Fruit fly (Drosophila melanogaster): ENCODE results near the gene sturkopf.

sturkopf gene

DNA sequence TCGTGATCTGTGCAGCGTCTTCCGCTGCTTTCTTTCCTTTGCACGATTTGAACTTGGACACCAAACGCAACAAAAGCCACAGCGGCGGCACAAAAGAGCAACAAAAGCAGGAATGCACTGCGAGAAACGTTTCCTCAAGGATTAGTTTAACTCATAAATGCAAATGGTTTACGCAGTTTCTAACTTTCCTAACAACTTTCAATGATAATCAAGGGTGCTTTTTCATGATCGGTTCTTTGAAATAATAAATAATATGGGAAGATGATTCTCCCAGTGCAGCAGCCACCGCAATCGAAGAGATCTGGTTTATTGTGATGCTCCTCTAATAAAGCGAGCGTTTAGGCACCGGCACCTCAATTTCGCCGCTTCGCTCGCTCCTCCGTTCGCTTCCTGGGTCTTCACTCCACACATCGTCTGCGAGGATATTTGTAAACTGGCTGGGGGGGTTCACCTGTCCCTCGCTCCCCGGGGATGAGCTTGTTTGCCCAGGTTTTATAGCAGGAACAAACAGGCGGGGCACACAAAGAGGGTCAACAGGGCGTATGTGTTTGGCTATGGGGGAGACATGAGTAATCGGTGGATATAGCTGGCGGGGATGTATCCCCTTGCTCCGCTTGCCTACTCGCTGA lies 6.0 kb upstream of the sturkopf start (continued):
- TF ChIP-seq CG7839 (tag; optimal IDR thresholded peaks at IDR 0.05), result peak; percentile 79
- TF ChIP-seq gro (GFP tag; optimal IDR thresholded peaks at IDR 0.05), result no peak
- TF ChIP-seq br (optimal IDR thresholded peaks at IDR 0.05), result no peak
- TF ChIP-seq seq (GFP tag; IDR thresholded peaks at IDR 0.05), result peak; percentile 58; the same call in 1 of the 2 replicates
- no peak for TF ChIP-seq Neu2 (GFP tag; optimal IDR thresholded peaks at IDR 0.05; ENCODE audit: borderline replicate concordance)
- TF ChIP-seq CG6272 (GFP tag; IDR thresholded peaks at IDR 0.05), result peak; percentile 66
- peak; percentile 90 for TF ChIP-seq zfh1 (GFP tag; IDR thresholded peaks at IDR 0.05)
- TF ChIP-seq CG1792 (GFP tag; optimal IDR thresholded peaks at IDR 0.05), result peak; percentile 52
- TF ChIP-seq chm (GFP tag; IDR thresholded peaks at IDR 0.05), result peak; percentile 73
- TF ChIP-seq Dll (GFP tag; IDR thresholded peaks at IDR 0.05; ENCODE audit: partially characterized antibody), result no peak
- TF ChIP-seq CG33213 (GFP tag; optimal IDR thresholded peaks at IDR 0.05), result peak; percentile 66
- TF ChIP-seq Myb (GFP tag; optimal IDR thresholded peaks at IDR 0.05), result peak; percentile 22
- no peak for TF ChIP-seq Stat92E (GFP tag; optimal IDR thresholded peaks at IDR 0.05)
- peak; percentile 62 for TF ChIP-seq CG31388 (GFP tag; optimal IDR thresholded peaks at IDR 0.05)
- TF ChIP-seq CG8388 (GFP tag; optimal IDR thresholded peaks at IDR 0.05), result peak; percentile 79
- peak; percentile 70 for TF ChIP-seq CG10209 (GFP tag; optimal IDR thresholded peaks at IDR 0.05)
- no peak for TF ChIP-seq CG34224 (GFP tag; IDR thresholded peaks at IDR 0.05; ENCODE audit: partially characterized antibody)
- TF ChIP-seq CG4730 (GFP tag; IDR thresholded peaks at IDR 0.05), result peak; percentile 59
- no peak for TF ChIP-seq luna (GFP tag; optimal IDR thresholded peaks at IDR 0.05)
- peak; percentile 89 for TF ChIP-seq Drgx (GFP tag; IDR thresholded peaks at IDR 0.05)
- peak; percentile 79 for TF ChIP-seq tgo (GFP tag; IDR thresholded peaks at IDR 0.05)
- TF ChIP-seq Taf1 (GFP tag; IDR thresholded peaks at IDR 0.05), result no peak
- peak; percentile 33 for TF ChIP-seq CG12155 (GFP tag; optimal IDR thresholded peaks at IDR 0.05)
- no peak for TF ChIP-seq Dp (GFP tag; optimal IDR thresholded peaks at IDR 0.05)
- no peak for TF ChIP-seq ham (GFP tag; IDR thresholded peaks at IDR 0.05)
- peak; percentile 54 for TF ChIP-seq pb (GFP tag; optimal IDR thresholded peaks at IDR 0.05)
- peak; percentile 32 for TF ChIP-seq CG9817 (tag; optimal IDR thresholded peaks at IDR 0.05)
- peak; percentile 13 for TF ChIP-seq p53 (GFP tag; optimal IDR thresholded peaks at IDR 0.05)
- TF ChIP-seq ems (GFP tag; optimal IDR thresholded peaks at IDR 0.05), result peak; percentile 77
- TF ChIP-seq CG30403 (GFP tag; optimal IDR thresholded peaks at IDR 0.05), result peak; percentile 81
- TF ChIP-seq vnd (GFP tag; IDR thresholded peaks at IDR 0.05; ENCODE audit: partially characterized antibody), result no peak
- TF ChIP-seq dpn (GFP tag; optimal IDR thresholded peaks at IDR 0.05), result peak; percentile 74 to 79
- no peak for TF ChIP-seq hbn (GFP tag; IDR thresholded peaks at IDR 0.05; ENCODE audit: partially characterized antibody)
- peak; percentile 68 for TF ChIP-seq dmrt11E (tag; optimal IDR thresholded peaks at IDR 0.05)
- TF ChIP-seq Hey (tag; optimal IDR thresholded peaks at IDR 0.05), result no peak
- TF ChIP-seq CG10462 (GFP tag; optimal IDR thresholded peaks at IDR 0.05), result peak; percentile 68
- TF ChIP-seq Ets65A (GFP tag), result no peak
- peak; percentile 87 for TF ChIP-seq fd96Cb (tag; optimal IDR thresholded peaks at IDR 0.05)
- no peak for TF ChIP-seq Dref (GFP tag; IDR thresholded peaks at IDR 0.05)
- TF ChIP-seq CG18011 (GFP tag; optimal IDR thresholded peaks at IDR 0.05), result no peak
- TF ChIP-seq NFAT (GFP tag; IDR thresholded peaks at IDR 0.05), result no peak
- TF ChIP-seq cad (GFP tag; optimal IDR thresholded peaks at IDR 0.05), result no peak
- TF ChIP-seq HHEX (GFP tag; optimal IDR thresholded peaks at IDR 0.05), result peak; percentile 70
- TF ChIP-seq Hmx (GFP tag; optimal IDR thresholded peaks at IDR 0.05), result no peak
- TF ChIP-seq CG2199 (GFP tag; IDR thresholded peaks at IDR 0.05), result no peak; the same call in 2 of the 3 replicates
- TF ChIP-seq emc (GFP tag; optimal IDR thresholded peaks at IDR 0.05), result no peak
- peak; percentile 7 for TF ChIP-seq Jarid2 (GFP tag; optimal IDR thresholded peaks at IDR 0.05)
- no peak for TF ChIP-seq MBD-R2 (GFP tag; IDR thresholded peaks at IDR 0.05)
- TF ChIP-seq jigr1 (GFP tag; IDR thresholded peaks at IDR 0.05), result 0 out of 3 replicates have a peak, but pooled peaks have one; percentile 48
- no peak for TF ChIP-seq sima (GFP tag; optimal IDR thresholded peaks at IDR 0.05)
- TF ChIP-seq btn (GFP tag; optimal IDR thresholded peaks at IDR 0.05), result peak; percentile 63

All from whole organism, embryonic.